Fruit fly (Drosophila melanogaster) whole organism, embryonic: ENCODE results near the gene retm.

Experiments
- CG11085 ChIP-seq: fragments of 200-800 bp; sonication (Bioruptor generic); IDR thresholded peaks from 2 replicates; pipeline ENCODE4 v1.3.6; 2022; ENCODE audit warnings: missing biosample characterization, missing genetic modification characterization
- CG12299 ChIP-seq: fragments of 200-800 bp; sonication (Bioruptor generic); optimal IDR thresholded peaks from 2 replicates; lab custom pipeline; 2018; ENCODE audit warnings: missing biosample characterization, mild to moderate bottlenecking, missing genetic modification characterization
- CG12769 ChIP-seq: fragments of 200-800 bp; sonication (Bioruptor generic); optimal IDR thresholded peaks from 2 replicates; lab custom pipeline; 2019; ENCODE audit warnings: missing biosample characterization, mild to moderate bottlenecking, missing genetic modification characterization, moderate library complexity
- CG13894 ChIP-seq: fragments of 200-800 bp; sonication (Bioruptor generic); optimal IDR thresholded peaks from 3 replicates; lab custom pipeline; 2018; ENCODE audit warnings: missing biosample characterization, mild to moderate bottlenecking, missing genetic modification characterization, moderate library complexity
- CG14050 ChIP-seq: fragments of 200-800 bp; sonication (Bioruptor generic); IDR thresholded peaks from 3 replicates; pipeline ENCODE4 v1.3.6; 2022; ENCODE audit warnings: missing biosample characterization, missing genetic modification characterization
- CG15269 ChIP-seq: fragments of 200-800 bp; sonication (Bioruptor generic); optimal IDR thresholded peaks from 2 replicates; lab custom pipeline; 2018; ENCODE audit warnings: missing biosample characterization, mild to moderate bottlenecking, missing genetic modification characterization, moderate library complexity
- CG18262 ChIP-seq: fragments of 200-800 bp; optimal IDR thresholded peaks from 3 replicates; lab custom pipeline; 2019; ENCODE audit warnings: missing biosample characterization, mild to moderate bottlenecking, missing genetic modification characterization, moderate library complexity
- CG18619 ChIP-seq: fragments of 200-800 bp; sonication (Bioruptor generic); optimal IDR thresholded peaks from 3 replicates; lab custom pipeline; 2017; ENCODE audit warnings: missing biosample characterization, mild to moderate bottlenecking, missing genetic modification characterization
- CG18764 ChIP-seq: fragments of 200-800 bp; sonication (Bioruptor generic); optimal IDR thresholded peaks from 3 replicates; lab custom pipeline; 2016; ENCODE audit warnings: missing biosample characterization, missing genetic modification characterization
- CG2199 ChIP-seq: fragments of 200-800 bp; sonication (Bioruptor generic); IDR thresholded peaks from 3 replicates; pipeline ENCODE4 v1.3.6; 2022; ENCODE audit warnings: missing biosample characterization, missing genetic modification characterization
- CG33557 ChIP-seq: fragments of 200-800 bp; sonication (Bioruptor generic); optimal IDR thresholded peaks from 2 replicates; lab custom pipeline; 2019; ENCODE audit warnings: missing biosample characterization, mild to moderate bottlenecking, missing genetic modification characterization, moderate library complexity
- CG6254 ChIP-seq: fragments of 200-800 bp; sonication (Bioruptor generic); optimal IDR thresholded peaks from 3 replicates; lab custom pipeline; 2017; ENCODE audit warnings: mild to moderate bottlenecking, missing biosample characterization, missing genetic modification reagents, missing genetic modification characterization
- CG6813 ChIP-seq: fragments of 200-800 bp; sonication (Bioruptor generic); optimal IDR thresholded peaks from 2 replicates; lab custom pipeline; 2017; ENCODE audit warnings: missing biosample characterization, missing genetic modification characterization, mild to moderate bottlenecking, moderate library complexity, missing genetic modification reagents
- CG6854 ChIP-seq: fragments of 200-800 bp; sonication (Bioruptor generic); optimal IDR thresholded peaks from 3 replicates; lab custom pipeline; 2017; ENCODE audit warnings: missing biosample characterization, mild to moderate bottlenecking, missing genetic modification characterization
- CG7928 ChIP-seq: fragments of 200-800 bp; sonication (Bioruptor generic); optimal IDR thresholded peaks from 2 replicates; lab custom pipeline; 2017; ENCODE audit warnings: missing biosample characterization, mild to moderate bottlenecking, missing genetic modification characterization
- CG8290 ChIP-seq, 3 experiments: fragments of 200-800 bp; sonication (Bioruptor generic); optimal IDR thresholded peaks; 2 replicates each; lab custom pipeline; 2016 to 2019; ENCODE audit warnings: missing biosample characterization in 3 of 3, missing genetic modification characterization in 3 of 3, mild to moderate bottlenecking in 2 of 3, moderate library complexity in 1 of 3
- CG8765 ChIP-seq: fragments of 200-800 bp; sonication (Bioruptor generic); IDR thresholded peaks from 2 replicates; pipeline ENCODE4 v1.3.6; 2022; ENCODE audit warnings: missing biosample characterization, missing genetic modification characterization
- CG9437 ChIP-seq: fragments of 200-800 bp; sonication (Bioruptor generic); optimal IDR thresholded peaks from 2 replicates; lab custom pipeline; 2018; ENCODE audit warnings: missing biosample characterization, mild to moderate bottlenecking, missing genetic modification characterization
- CG9609 ChIP-seq: fragments of 200-800 bp; sonication (Bioruptor generic); optimal IDR thresholded peaks from 3 replicates; lab custom pipeline; 2016; ENCODE audit warnings: missing biosample characterization, missing genetic modification characterization
- CG9797 ChIP-seq: fragments of 200-800 bp; sonication (Bioruptor generic); optimal IDR thresholded peaks from 3 replicates; lab custom pipeline; 2018; ENCODE audit warnings: missing biosample characterization, mild to moderate bottlenecking, missing genetic modification characterization
- Camta ChIP-seq: fragments of 200-800 bp; sonication (Bioruptor generic); optimal IDR thresholded peaks from 2 replicates; lab custom pipeline; 2016; ENCODE audit warnings: missing biosample characterization, missing genetic modification characterization
- Dip2 ChIP-seq: fragments of 200-800 bp; sonication (Bioruptor generic); IDR thresholded peaks from 2 replicates; pipeline ENCODE4 v1.3.6; 2022; ENCODE audit warnings: missing biosample characterization, missing genetic modification characterization
- Fer2 ChIP-seq: fragments of 200-800 bp; sonication (Bioruptor generic); optimal IDR thresholded peaks from 2 replicates; lab custom pipeline; 2018; ENCODE audit warnings: missing biosample characterization, mild to moderate bottlenecking, missing genetic modification characterization, moderate library complexity
- GATAe ChIP-seq: fragments of 200-800 bp; sonication (Bioruptor generic); conservative IDR thresholded peaks from 2 replicates; pipeline ENCODE4 v1.3.6; 2022; ENCODE audit warnings: missing biosample characterization, missing genetic modification characterization
- Gsc ChIP-seq: fragments of 200-800 bp; sonication (Bioruptor generic); IDR thresholded peaks from 2 replicates; pipeline ENCODE4 v1.3.6; 2022; ENCODE audit warnings: missing biosample characterization, missing genetic modification characterization
- HLHmδ ChIP-seq: fragments of 200-800 bp; sonication (Bioruptor generic); optimal IDR thresholded peaks from 2 replicates; lab custom pipeline; 2018; ENCODE audit warnings: missing biosample characterization, mild to moderate bottlenecking, missing genetic modification characterization, moderate library complexity
- MBD-R2 ChIP-seq: fragments of 200-800 bp; sonication (Bioruptor generic); IDR thresholded peaks from 2 replicates; pipeline ENCODE4 v1.3.6; 2022; ENCODE audit warnings: missing biosample characterization, missing genetic modification characterization
- Vsx1 ChIP-seq: fragments of 200-800 bp; sonication (Bioruptor generic); optimal IDR thresholded peaks from 2 replicates; lab custom pipeline; 2017; ENCODE audit warnings: missing biosample characterization, mild to moderate bottlenecking, missing genetic modification characterization, missing genetic modification reagents
- cad ChIP-seq: fragments of >200 bp; optimal IDR thresholded peaks from 2 replicates; lab custom pipeline; 2017; ENCODE audit warnings: missing biosample characterization, missing genetic modification characterization
- cato ChIP-seq: fragments of 200-800 bp; sonication (Bioruptor generic); optimal IDR thresholded peaks from 2 replicates; lab custom pipeline; 2016; ENCODE audit warnings: missing biosample characterization, missing genetic modification characterization, borderline replicate concordance
- danr ChIP-seq: fragments of 200-800 bp; sonication (Bioruptor generic); IDR thresholded peaks from 2 replicates; pipeline ENCODE4 v1.3.6; 2022; ENCODE audit warnings: missing biosample characterization, missing genetic modification characterization
- eyg ChIP-seq: fragments of 200-800 bp; sonication (Bioruptor generic); optimal IDR thresholded peaks from 3 replicates; lab custom pipeline; 2016; ENCODE audit warnings: missing biosample characterization, missing genetic modification characterization
- grau ChIP-seq: fragments of 200-800 bp; optimal IDR thresholded peaks from 3 replicates; lab custom pipeline; 2019; ENCODE audit warnings: missing biosample characterization, mild to moderate bottlenecking, missing genetic modification characterization, moderate library complexity
- gro ChIP-seq: fragments of 200-800 bp; sonication (Bioruptor generic); optimal IDR thresholded peaks from 2 replicates; lab custom pipeline; 2016; ENCODE audit warnings: missing biosample characterization, missing genetic modification characterization
- hb ChIP-seq: fragments of 200-800 bp; sonication (Bioruptor generic); IDR thresholded peaks from 3 replicates; pipeline ENCODE4 v1.3.6; 2022; ENCODE audit warnings: missing biosample characterization, missing genetic modification characterization; ENCODE audit not compliant: partially characterized antibody
- ind ChIP-seq: fragments of 200-800 bp; sonication (Bioruptor generic); optimal IDR thresholded peaks from 3 replicates; lab custom pipeline; 2016; ENCODE audit warnings: missing biosample characterization, missing genetic modification characterization
- jing ChIP-seq: fragments of 200-800 bp; sonication (Bioruptor generic); optimal IDR thresholded peaks from 2 replicates; lab custom pipeline; 2018; ENCODE audit warnings: missing biosample characterization, mild to moderate bottlenecking, missing genetic modification characterization
- jumu ChIP-seq: fragments of 200-800 bp; sonication (Bioruptor generic); optimal IDR thresholded peaks from 3 replicates; lab custom pipeline; 2016; ENCODE audit warnings: missing biosample characterization, missing genetic modification characterization
- klu ChIP-seq: fragments of 200-800 bp; sonication (Bioruptor generic); IDR thresholded peaks from 2 replicates; pipeline ENCODE4 v1.3.6; 2022; ENCODE audit warnings: missing biosample characterization, missing genetic modification characterization
- mld ChIP-seq: fragments of 200-800 bp; sonication (Bioruptor generic); IDR thresholded peaks from 3 replicates; pipeline ENCODE4 v1.3.6; 2022; ENCODE audit warnings: missing biosample characterization, missing genetic modification characterization; ENCODE audit not compliant: partially characterized antibody
- odd ChIP-seq: fragments of 200-800 bp; sonication (Bioruptor generic); optimal IDR thresholded peaks from 2 replicates; lab custom pipeline; 2017; ENCODE audit warnings: missing biosample characterization, mild to moderate bottlenecking, missing genetic modification characterization
- phol ChIP-seq: fragments of 200-800 bp; sonication (Bioruptor generic); optimal IDR thresholded peaks from 3 replicates; lab custom pipeline; 2018; ENCODE audit warnings: missing biosample characterization, mild to moderate bottlenecking, missing genetic modification characterization, moderate library complexity
- pzg ChIP-seq: fragments of 200-800 bp; sonication (Bioruptor generic); optimal IDR thresholded peaks from 3 replicates; lab custom pipeline; 2018; ENCODE audit warnings: missing biosample characterization, mild to moderate bottlenecking, missing genetic modification characterization, moderate library complexity
- repo ChIP-seq: fragments of 200-800 bp; sonication (Bioruptor generic); optimal IDR thresholded peaks from 2 replicates; lab custom pipeline; 2016; ENCODE audit warnings: missing biosample characterization, missing genetic modification characterization
- scrt ChIP-seq: fragments of 200-800 bp; sonication (Bioruptor generic); optimal IDR thresholded peaks from 2 replicates; lab custom pipeline; 2018; ENCODE audit warnings: missing biosample characterization, mild to moderate bottlenecking, missing genetic modification characterization, moderate library complexity
- tll ChIP-seq, 2 experiments: fragments of 200-800 bp in 1 of 2; fragments of >200 bp in 1 of 2; sonication (Bioruptor generic) in 1 of 2; optimal IDR thresholded peaks; 2 replicates each; lab custom pipeline; 2017 to 2019; ENCODE audit warnings: missing biosample characterization in 2 of 2, missing genetic modification characterization in 2 of 2, mild to moderate bottlenecking in 1 of 2, moderate library complexity in 1 of 2
- toy ChIP-seq: fragments of 200-800 bp; sonication (Bioruptor generic); IDR thresholded peaks from 2 replicates; pipeline ENCODE4 v1.3.6; 2022; ENCODE audit warnings: missing biosample characterization, missing genetic modification characterization

retm gene

DNA sequence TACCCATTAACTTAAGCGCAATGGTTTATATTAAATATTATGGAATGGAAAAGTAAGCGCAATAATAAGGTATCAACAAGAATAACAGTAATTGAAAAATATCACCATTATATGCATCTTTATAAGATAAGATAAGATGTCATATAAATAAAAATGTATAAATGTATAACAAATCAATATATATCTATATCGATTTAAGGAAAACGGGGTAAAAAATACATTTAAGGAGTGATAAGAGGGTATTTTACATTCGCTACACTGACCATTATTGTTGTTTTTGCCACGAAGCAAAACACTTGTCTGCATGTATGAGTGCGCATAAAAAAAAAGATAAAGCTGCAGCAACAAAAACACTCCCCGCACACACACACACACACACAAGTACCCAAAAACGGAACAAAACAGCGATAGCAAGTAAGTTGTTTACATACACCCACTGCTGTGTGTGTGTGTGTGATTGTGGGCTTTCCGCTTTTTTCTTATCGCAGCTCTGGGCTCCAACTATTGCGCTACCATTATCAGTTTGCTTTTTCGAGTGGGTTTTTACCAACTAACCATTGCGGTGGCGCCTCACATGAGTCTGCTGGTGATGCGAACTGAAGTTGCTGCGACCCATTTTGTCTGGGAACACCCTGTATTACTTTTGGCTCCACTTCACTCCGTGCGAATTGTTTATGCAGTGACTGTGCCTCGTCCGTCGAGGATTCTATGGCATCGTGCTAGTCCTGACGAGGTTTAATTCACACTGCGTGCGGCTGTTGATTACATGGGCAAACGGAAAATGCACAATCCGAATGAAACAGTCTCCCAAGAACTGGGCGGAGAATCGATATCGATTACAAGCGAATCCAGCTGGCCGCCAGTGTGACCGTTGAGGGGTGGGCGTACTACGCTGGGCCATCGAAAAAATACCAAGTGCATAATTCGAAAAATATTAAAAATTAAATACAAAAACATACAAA is 17.6 kb upstream of the retm start, which contains the start of gene mmy (continued):
- TF ChIP-seq hb (no peak), phol (tag; lab: Kevin White, UChicago) (peak; percentile 64), cad (GFP tag; lab: Kevin White, UChicago) (no peak), jing (GFP tag; lab: Kevin White, UChicago) (no peak), MBD-R2 (peak; percentile 62), tll (GFP tag; optimal IDR thresholded peaks at IDR 0.05; lab: Kevin White, UChicago) (no peak), CG9797 (peak; percentile 86), CG14050 (GFP tag; lab: Robert Waterston, UW) (no peak), CG12769 (tag; lab: Kevin White, UChicago) (peak; percentile 60), CG6254 (peak; percentile 99), Dip2 (GFP tag; lab: Robert Waterston, UW) (no peak), CG8765 (GFP tag; lab: Robert Waterston, UW) (no peak; the same call in 1 of the 2 replicates), Fer2 (no peak), CG7928 (GFP tag; lab: Kevin White, UChicago) (peak; percentile 23), danr (GFP tag; lab: Robert Waterston, UW) (no peak), HLHmδ (GFP tag; lab: Kevin White, UChicago) (peak; percentile 72), Gsc (no peak), scrt (peak; percentile 8), Camta (GFP tag; lab: Kevin White, UChicago) (no peak), mld (GFP tag; lab: Robert Waterston, UW) (no peak), CG9437 (GFP tag; lab: Kevin White, UChicago) (peak; percentile 38), ind (GFP tag; lab: Kevin White, UChicago) (peak; percentile 12), toy (no peak), CG12299 (tag; lab: Kevin White, UChicago) (peak; percentile 43), CG6813 (GFP tag; lab: Kevin White, UChicago) (peak; percentile 22), odd (peak; percentile 61), cato (GFP tag; lab: Kevin White, UChicago) (no peak), CG13894 (tag; lab: Kevin White, UChicago) (peak; percentile 43), CG8290 (GFP tag; optimal IDR thresholded peaks at IDR 0.05; lab: Kevin White, UChicago) (no peak), CG8290 (tag; optimal IDR thresholded peaks at IDR 0.05; lab: Kevin White, UChicago) (peak in 1 of 2 experiments; percentile 68), CG9609 (GFP tag; lab: Kevin White, UChicago) (peak; percentile 10), repo (GFP tag; lab: Kevin White, UChicago) (peak; percentile 20), GATAe (GFP tag; lab: Robert Waterston, UW) (peak; percentile 91), CG18262 (tag; lab: Kevin White, UChicago) (peak; percentile 68), grau (tag; lab: Kevin White, UChicago) (peak; percentile 73), eyg (GFP tag; lab: Kevin White, UChicago) (peak; percentile 28), Vsx1 (GFP tag; lab: Kevin White, UChicago) (no peak), pzg (peak; percentile 78), gro (GFP tag; lab: Kevin White, UChicago) (peak; percentile 64), klu (GFP tag; lab: Robert Waterston, UW) (0 out of 2 replicates have a peak, but pooled peaks have one; percentile 26), jumu (GFP tag; lab: Kevin White, UChicago) (peak; percentile 15), CG18764 (GFP tag; lab: Kevin White, UChicago) (no peak), CG11085 (GFP tag; lab: Robert Waterston, UW) (no peak), CG15269 (peak; percentile 72), CG18619 (GFP tag; lab: Kevin White, UChicago) (no peak), CG2199 (GFP tag; lab: Robert Waterston, UW) (no peak), CG6854 (GFP tag; lab: Kevin White, UChicago) (peak; percentile 24), CG33557 (no peak)
